Worm (Caenorhabditis elegans) whole organism, L2 larva: ENCODE results near the gene C28D4.7.

ENCODE experiments used
- ama-1 ChIP-seq: fragments of 150-350 bp; optimal IDR thresholded peaks from 2 replicates; lab custom pipeline; 2018; ENCODE audit warnings: inconsistent platforms
- elt-1 ChIP-seq: fragments of 150-350 bp; optimal IDR thresholded peaks from 2 replicates; lab custom pipeline; 2014; ENCODE audit warnings: missing biosample characterization, missing genetic modification characterization
- lin-13 ChIP-seq: fragments of 150-350 bp; optimal IDR thresholded peaks from 2 replicates; lab custom pipeline; 2014; ENCODE audit warnings: missing biosample characterization, missing genetic modification reagents, missing genetic modification characterization
- nhr-10 ChIP-seq: sonication (generic microtip); optimal IDR thresholded peaks from 2 replicates; lab custom pipeline; 2017; ENCODE audit warnings: missing biosample characterization, missing genetic modification characterization
- nhr-11 ChIP-seq: fragments of 150-350 bp; optimal IDR thresholded peaks from 2 replicates; lab custom pipeline; 2014; ENCODE audit warnings: missing biosample characterization, missing genetic modification characterization
- sma-9 ChIP-seq, 2 experiments: fragments of 150-350 bp in 1 of 2; sonication (generic microtip) in 1 of 2; optimal IDR thresholded peaks; 2 replicates each; lab custom pipeline; 2014 to 2016; ENCODE audit warnings: missing genetic modification characterization in 2 of 2, mild to moderate bottlenecking in 1 of 2, missing biosample characterization in 1 of 2, missing compliant biosample characterization in 1 of 2, missing genetic modification reagents in 1 of 2, moderate library complexity in 1 of 2

- TF ChIP-seq elt-1 (tag; lab: Kevin White, UChicago) (no peak), ama-1 (lab: Kevin White, UChicago) (no peak), sma-9 (GFP tag; optimal IDR thresholded peaks at IDR 0.05; lab: Kevin White, UChicago) (no peak), sma-9 (tag; optimal IDR thresholded peaks at IDR 0.05; lab: Kevin White, UChicago) (no peak), nhr-10 (tag; lab: Kevin White, UChicago) (no peak), nhr-11 (tag; lab: Kevin White, UChicago) (no peak), lin-13 (GFP tag; lab: Kevin White, UChicago) (no peak)
Observed at ce11 chrIV:9755713-9756112, 12.8 kb upstream of the C28D4.7 start.
